Worm (Caenorhabditis elegans): ENCODE measurements around the gene clec-7.

Gene clec-7

ce11 chrV:7353602-7354001 lies 25.4 kb downstream of the clec-7 start:
- no peak for TF ChIP-seq elt-2 (tag; optimal IDR thresholded peaks at IDR 0.05)
- TF ChIP-seq jun-1 (tag; optimal IDR thresholded peaks at IDR 0.05), result no peak
- no peak for TF ChIP-seq unc-62 (GFP tag; optimal IDR thresholded peaks at IDR 0.05)
- no peak for TF ChIP-seq eor-1 (tag; optimal IDR thresholded peaks at IDR 0.05)
- no peak for TF ChIP-seq pqm-1 (tag; optimal IDR thresholded peaks at IDR 0.05)
- no peak for TF ChIP-seq elt-3 (tag; optimal IDR thresholded peaks at IDR 0.05)
- TF ChIP-seq fkh-10 (GFP tag; optimal IDR thresholded peaks at IDR 0.05), result no peak
- no peak for TF ChIP-seq tbx-2 (tag; optimal IDR thresholded peaks at IDR 0.05)
- TF ChIP-seq nhr-25 (tag; optimal IDR thresholded peaks at IDR 0.05), result no peak
- no peak for TF ChIP-seq sea-2 (GFP tag; optimal IDR thresholded peaks at IDR 0.05)
- TF ChIP-seq nhr-28 (tag; optimal IDR thresholded peaks at IDR 0.05), result no peak
- TF ChIP-seq nhr-237 (tag; optimal IDR thresholded peaks at IDR 0.05), result no peak
- TF ChIP-seq ceh-9 (tag; optimal IDR thresholded peaks at IDR 0.05), result no peak
- TF ChIP-seq egl-5 (tag; optimal IDR thresholded peaks at IDR 0.05), result no peak
- no peak for TF ChIP-seq nhr-76 (tag; optimal IDR thresholded peaks at IDR 0.05)
- no peak for TF ChIP-seq pha-4 (tag; optimal IDR thresholded peaks at IDR 0.05)
- no peak for TF ChIP-seq ceh-82 (tag; optimal IDR thresholded peaks at IDR 0.05)
- TF ChIP-seq ZK546.5 (tag; optimal IDR thresholded peaks at IDR 0.05), result no peak
- TF ChIP-seq snpc-4 (tag; optimal IDR thresholded peaks at IDR 0.05), result no peak

DNA sequence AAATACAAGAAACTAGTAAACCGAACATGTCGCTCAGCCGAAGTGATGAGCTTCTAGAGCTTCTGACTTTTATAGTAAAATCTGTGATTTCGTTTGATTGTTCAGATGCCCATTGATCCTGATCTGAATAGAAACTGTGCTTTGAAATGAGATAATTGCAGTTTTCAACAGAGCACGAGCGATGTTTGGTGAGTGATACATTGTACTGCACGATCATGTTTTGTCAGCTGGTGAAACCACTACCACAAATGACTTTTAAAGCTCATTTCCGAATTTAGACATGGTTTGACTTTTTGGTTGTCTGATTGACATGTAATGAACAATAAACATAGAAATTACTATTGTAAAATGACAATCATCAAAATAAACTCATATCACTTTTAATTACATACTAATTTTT lies 27.3 kb downstream of the clec-7 start, which contains the start of gene tag-293:
tag-293 (minus strand) TSS at position 101 of the 400 bp plus-strand sequence.
- TF ChIP-seq skn-1 (tag; optimal IDR thresholded peaks at IDR 0.05) (no peak), unc-62 (GFP tag; optimal IDR thresholded peaks at IDR 0.05) (no peak), nhr-23 (tag; optimal IDR thresholded peaks at IDR 0.05) (no peak)

- TF ChIP-seq lin-15B (tag; optimal IDR thresholded peaks at IDR 0.05) (no peak), pqm-1 (tag; optimal IDR thresholded peaks at IDR 0.05) (no peak), nhr-237 (tag; optimal IDR thresholded peaks at IDR 0.05) (no peak), daf-12 (tag; optimal IDR thresholded peaks at IDR 0.05) (no peak), nhr-25 (tag; optimal IDR thresholded peaks at IDR 0.05) (no peak), nhr-77 (tag; optimal IDR thresholded peaks at IDR 0.05) (no peak), nhr-12 (tag; optimal IDR thresholded peaks at IDR 0.05) (no peak), R02D3.7 (tag; optimal IDR thresholded peaks at IDR 0.05) (no peak), nhr-28 (tag; optimal IDR thresholded peaks at IDR 0.05) (no peak), eor-1 (tag; optimal IDR thresholded peaks at IDR 0.05) (no peak), lin-39 (tag; optimal IDR thresholded peaks at IDR 0.05) (no peak), ceh-9 (tag; optimal IDR thresholded peaks at IDR 0.05) (no peak), ceh-16 (tag; optimal IDR thresholded peaks at IDR 0.05) (no peak), nhr-11 (tag; optimal IDR thresholded peaks at IDR 0.05) (no peak), fos-1 (tag; optimal IDR thresholded peaks at IDR 0.05) (no peak), fkh-2 (tag; optimal IDR thresholded peaks at IDR 0.05) (no peak), nhr-67 (tag; optimal IDR thresholded peaks at IDR 0.05) (no peak)
These were observed 28.5 kb downstream of the clec-7 start, which contains the start of gene C03G6.21 for ce11 chrV:7356684-7357083. Gene C03G6.21 (minus strand): TSS chrV:7356784.

DNA sequence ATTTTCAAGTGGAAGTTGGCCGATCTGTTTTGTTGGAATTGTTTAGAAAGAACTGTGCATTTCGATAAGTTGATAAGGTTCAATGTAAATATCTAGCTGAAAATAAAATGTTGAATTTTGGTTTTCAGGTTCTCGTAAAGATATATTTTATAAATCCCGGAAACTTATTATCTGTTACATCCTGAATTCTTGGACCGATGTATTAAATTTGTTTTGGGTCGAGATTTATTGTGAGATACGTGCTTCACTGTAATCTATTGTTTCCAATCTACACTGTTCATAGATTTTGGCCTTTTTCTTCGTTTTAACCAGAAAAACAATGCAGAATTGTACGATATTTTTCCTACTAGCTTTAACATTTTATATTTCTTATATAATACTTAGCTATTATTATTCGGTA lies 28.9 kb downstream of the clec-7 start, which contains the start of gene C03G6.6:
C03G6.6 (plus strand) TSS at position 301 of the 400 bp plus-strand sequence.
- TF ChIP-seq ceh-16 (tag; optimal IDR thresholded peaks at IDR 0.05) (no peak), nhr-25 (tag; optimal IDR thresholded peaks at IDR 0.05) (no peak), R02D3.7 (tag; optimal IDR thresholded peaks at IDR 0.05) (no peak), ztf-11 (tag; optimal IDR thresholded peaks at IDR 0.05) (no peak), fkh-10 (GFP tag; optimal IDR thresholded peaks at IDR 0.05) (no peak), nhr-67 (tag; optimal IDR thresholded peaks at IDR 0.05) (no peak), egl-27 (tag; optimal IDR thresholded peaks at IDR 0.05) (no peak), fos-1 (tag; optimal IDR thresholded peaks at IDR 0.05) (no peak), skn-1 (tag; optimal IDR thresholded peaks at IDR 0.05) (no peak), mdl-1 (tag; optimal IDR thresholded peaks at IDR 0.05) (no peak), lin-39 (tag; optimal IDR thresholded peaks at IDR 0.05) (no peak), nhr-76 (tag; optimal IDR thresholded peaks at IDR 0.05) (no peak), snpc-4 (tag; optimal IDR thresholded peaks at IDR 0.05) (no peak), elt-3 (tag; optimal IDR thresholded peaks at IDR 0.05) (no peak), ztf-4 (tag; optimal IDR thresholded peaks at IDR 0.05) (no peak), ama-1 (optimal IDR thresholded peaks at IDR 0.05) (no peak), eor-1 (tag; optimal IDR thresholded peaks at IDR 0.05) (no peak), hmg-11 (tag; optimal IDR thresholded peaks at IDR 0.05) (no peak)
